Worm (Caenorhabditis elegans) whole organism, mixed stage, embryonic: Measurements from ENCODE around the gene sre-21.

Experiments used
- ces-1 ChIP-seq: fragments of 150-350 bp; optimal IDR thresholded peaks from 2 replicates; lab custom pipeline; 2014; ENCODE audit warnings: missing biosample characterization, missing genetic modification reagents, missing genetic modification characterization
- unc-62 ChIP-seq: fragments of 150-350 bp; optimal IDR thresholded peaks from 2 replicates; lab custom pipeline; 2014; ENCODE audit warnings: missing biosample characterization, missing genetic modification reagents, missing genetic modification characterization

- no peak for TF ChIP-seq unc-62 (GFP tag; lab: Kevin White, UChicago)
- TF ChIP-seq ces-1, result no peak
These were observed 21.0 kb upstream of the sre-21 start, which contains the start of gene srh-289 for ce11 chrV:17793986-17794385.
